Worm (Caenorhabditis elegans) whole organism, midembryonic: ENCODE data around the gene txt-19.

Source experiments
- T22C8.4 ChIP-seq: fragments of 200-800 bp; sonication (Bioruptor generic); IDR thresholded peaks from 2 replicates; pipeline ENCODE4 v1.3.6; 2022; ENCODE audit warnings: missing genetic modification characterization, missing compliant biosample characterization
- cog-1 ChIP-seq: sonication (generic microtip); optimal IDR thresholded peaks from 2 replicates; lab custom pipeline; 2016; ENCODE audit warnings: missing genetic modification characterization, missing compliant biosample characterization
- flt-1 ChIP-seq: fragments of 200-800 bp; sonication (Bioruptor generic); IDR thresholded peaks from 2 replicates; pipeline ENCODE4 v1.3.6; 2022; ENCODE audit warnings: missing genetic modification characterization, missing compliant biosample characterization
- klf-2 ChIP-seq: fragments of 200-800 bp; sonication (Bioruptor generic); conservative IDR thresholded peaks from 2 replicates; pipeline ENCODE4 v1.3.6; 2022; ENCODE audit warnings: missing genetic modification reagents, missing genetic modification characterization, missing compliant biosample characterization
- med-1 ChIP-seq: sonication (generic microtip); optimal IDR thresholded peaks from 2 replicates; lab custom pipeline; 2017; ENCODE audit warnings: missing genetic modification characterization, mild to moderate bottlenecking, missing compliant biosample characterization, antibody characterized with exemption, missing genetic modification reagents; ENCODE audit not compliant: insufficient read depth
- ref-1 ChIP-seq: fragments of 200-800 bp; sonication (Bioruptor generic); conservative IDR thresholded peaks from 2 replicates; pipeline ENCODE4 v1.3.6; 2022; ENCODE audit warnings: missing genetic modification reagents, missing genetic modification characterization, missing compliant biosample characterization
- tab-1 ChIP-seq: fragments of 200-800 bp; sonication (Bioruptor generic); IDR thresholded peaks from 2 replicates; pipeline ENCODE4 v1.3.6; 2022; ENCODE audit warnings: missing genetic modification characterization, missing compliant biosample characterization
- ztf-23 ChIP-seq: fragments of 200-800 bp; sonication (Bioruptor generic); IDR thresholded peaks from 2 replicates; pipeline ENCODE4 v1.3.6; 2022; ENCODE audit warnings: missing genetic modification reagents, missing genetic modification characterization, missing compliant biosample characterization
- ztf-29 ChIP-seq: fragments of 200-800 bp; sonication (Bioruptor generic); IDR thresholded peaks from 2 replicates; pipeline ENCODE4 v1.3.6; 2022; ENCODE audit warnings: missing genetic modification reagents, missing genetic modification characterization, missing compliant biosample characterization

- TF ChIP-seq flt-1 (GFP tag; lab: Robert Waterston, UW) = no peak
- no peak for TF ChIP-seq tab-1 (GFP tag; lab: Robert Waterston, UW)
- TF ChIP-seq ztf-29 = no peak
- TF ChIP-seq cog-1 (tag; lab: Kevin White, UChicago) = no peak
- no peak for TF ChIP-seq T22C8.4
- no peak for TF ChIP-seq ref-1 (GFP tag; lab: Robert Waterston, UW)
- no peak for TF ChIP-seq klf-2
- TF ChIP-seq ztf-23 (GFP tag; lab: Robert Waterston, UW) = no peak
- TF ChIP-seq med-1 = no peak
Measured at ce11 chrIV:12855248-12855647, 9.5 kb downstream of the txt-19 start, which contains the start of gene nstp-5.
